Worm (Caenorhabditis elegans) whole organism, L2 larva: ENCODE results near the gene R04F11.3.

Source experiments
- ceh-82 ChIP-seq: fragments of 150-350 bp; optimal IDR thresholded peaks from 2 replicates; lab custom pipeline; 2014; ENCODE audit warnings: missing biosample characterization, missing genetic modification characterization
- elt-3 ChIP-seq: sonication (generic microtip); optimal IDR thresholded peaks from 2 replicates; lab custom pipeline; 2017; ENCODE audit warnings: missing biosample characterization, missing genetic modification characterization
- mab-5 ChIP-seq: fragments of 150-350 bp; optimal IDR thresholded peaks from 2 replicates; lab custom pipeline; 2014; ENCODE audit warnings: missing biosample characterization, missing genetic modification characterization
- nhr-21 ChIP-seq: fragments of 150-350 bp; optimal IDR thresholded peaks from 2 replicates; lab custom pipeline; 2014; ENCODE audit warnings: missing biosample characterization, missing genetic modification characterization
- nhr-77 ChIP-seq: fragments of 150-350 bp; optimal IDR thresholded peaks from 2 replicates; lab custom pipeline; 2014; ENCODE audit warnings: missing biosample characterization, missing genetic modification characterization
- unc-55 ChIP-seq: fragments of 150-350 bp; sonication (generic microtip); optimal IDR thresholded peaks from 3 replicates; lab custom pipeline; 2014; ENCODE audit warnings: missing biosample characterization, missing genetic modification reagents, missing genetic modification characterization
- ztf-4 ChIP-seq: fragments of 150-350 bp; optimal IDR thresholded peaks from 2 replicates; lab custom pipeline; 2014; ENCODE audit warnings: missing biosample characterization, missing genetic modification characterization

- no peak for TF ChIP-seq unc-55 (GFP tag; lab: Kevin White, UChicago)
- no peak for TF ChIP-seq nhr-77 (tag; lab: Kevin White, UChicago)
- TF ChIP-seq elt-3 (tag; lab: Kevin White, UChicago), result no peak
- no peak for TF ChIP-seq ceh-82 (tag; lab: Kevin White, UChicago)
- no peak for TF ChIP-seq mab-5 (tag; lab: Kevin White, UChicago)
- TF ChIP-seq nhr-21 (tag; lab: Kevin White, UChicago), result no peak
- no peak for TF ChIP-seq ztf-4 (tag; lab: Kevin White, UChicago)
These were observed 40.7 kb upstream of the R04F11.3 start for ce11 chrV:12357632-12358031.
